Fruit fly (Drosophila melanogaster): ENCODE data around the gene CarT.

The CarT gene

DNA sequence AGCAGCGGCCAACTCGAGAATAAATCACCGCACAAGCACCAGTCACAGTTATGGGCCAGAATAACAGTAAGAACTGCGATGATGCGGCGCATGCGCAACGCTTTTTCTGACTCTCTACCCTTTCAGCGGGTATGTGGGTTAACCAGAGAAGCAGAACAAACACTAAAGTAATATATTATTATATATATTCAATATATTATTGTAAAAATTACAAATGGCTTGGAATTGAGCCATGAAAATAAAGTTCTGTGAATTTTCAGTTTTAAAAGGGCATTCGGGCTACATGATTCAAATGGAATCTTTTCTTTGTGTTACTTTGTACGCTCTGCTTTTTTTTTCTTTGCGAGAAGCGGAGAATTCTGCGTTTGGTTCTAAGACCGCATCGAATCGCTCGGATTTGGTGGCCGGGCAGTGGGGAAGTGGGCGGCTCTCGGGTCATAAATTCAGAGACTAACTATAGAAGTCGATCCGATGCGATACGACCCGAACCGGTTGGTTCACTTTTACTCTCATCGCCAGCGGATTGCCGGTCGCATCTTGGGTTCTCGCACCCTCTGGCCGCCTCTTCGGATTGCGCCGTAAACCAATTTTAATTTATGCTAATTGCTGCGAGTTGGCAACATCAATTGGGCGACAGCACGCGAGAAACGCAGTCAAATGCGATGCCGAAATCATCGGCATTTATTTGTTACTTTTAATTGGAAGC is 29.4 kb downstream of the CarT start:
- TF ChIP-seq Oli (tag; optimal IDR thresholded peaks at IDR 0.05) (peak; percentile 26), prd (optimal IDR thresholded peaks at IDR 0.05) (no peak), prd (GFP tag; IDR thresholded peaks at IDR 0.05) (peak; percentile 34; the same call in 1 of the 3 replicates), chinmo (GFP tag; IDR thresholded peaks at IDR 0.05; ENCODE audit: partially characterized antibody) (peak; percentile 72; the same call in 2 of the 4 replicates), br (optimal IDR thresholded peaks at IDR 0.05) (no peak), fd96Cb (tag; optimal IDR thresholded peaks at IDR 0.05) (peak; percentile 6), vvl (GFP tag; IDR thresholded peaks at IDR 0.05) (peak; percentile 45; the same call in 1 of the 2 replicates), CG3847 (GFP tag; IDR thresholded peaks at IDR 0.05) (no peak), CG17328 (GFP tag; IDR thresholded peaks at IDR 0.05) (peak; percentile 11; the same call in 1 of the 2 replicates), Drgx (GFP tag; IDR thresholded peaks at IDR 0.05) (peak; percentile 35; the same call in 1 of the 2 replicates), H15 (GFP tag; IDR thresholded peaks at IDR 0.05) (0 out of 3 replicates have a peak, but pooled peaks have one; percentile 19), CG33213 (GFP tag; optimal IDR thresholded peaks at IDR 0.05) (no peak), tgo (GFP tag; IDR thresholded peaks at IDR 0.05) (peak; percentile 53; the same call in 2 of the 3 replicates), CG13424 (tag; optimal IDR thresholded peaks at IDR 0.05) (no peak), Trl (optimal IDR thresholded peaks at IDR 0.05) (no peak), Trl (GFP tag; optimal IDR thresholded peaks at IDR 0.05) (no peak), dysf (GFP tag; IDR thresholded peaks at IDR 0.05) (peak; percentile 59; the same call in 2 of the 3 replicates), Deaf1 (tag; optimal IDR thresholded peaks at IDR 0.05) (peak; percentile 43), B-H1 (GFP tag; IDR thresholded peaks at IDR 0.05) (no peak), CG4730 (GFP tag; IDR thresholded peaks at IDR 0.05) (0 out of 2 replicates have a peak, but pooled peaks have one; percentile 43), row (GFP tag; IDR thresholded peaks at IDR 0.05) (peak; percentile 56; the same call in 2 of the 3 replicates), ind (GFP tag; optimal IDR thresholded peaks at IDR 0.05) (no peak), CG31441 (GFP tag; IDR thresholded peaks at IDR 0.05) (peak; percentile 37; the same call in 1 of the 2 replicates), lmd (GFP tag; IDR thresholded peaks at IDR 0.05) (peak; percentile 46; the same call in 1 of the 2 replicates), gt (GFP tag; IDR thresholded peaks at IDR 0.05) (no peak), CG18599 (GFP tag; optimal IDR thresholded peaks at IDR 0.05) (peak; percentile 10), esg (GFP tag; conservative IDR thresholded peaks at IDR 0.05) (peak; percentile 32; the same call in 1 of the 2 replicates), fd3F (GFP tag; optimal IDR thresholded peaks at IDR 0.05) (peak; percentile 40), CG10209 (GFP tag; optimal IDR thresholded peaks at IDR 0.05) (peak; percentile 23), CG9215 (GFP tag; IDR thresholded peaks at IDR 0.05) (peak; percentile 49), al (GFP tag; IDR thresholded peaks at IDR 0.05) (peak; percentile 24; the same call in 1 of the 2 replicates), bsh (GFP tag; optimal IDR thresholded peaks at IDR 0.05) (no peak), CG30431 (GFP tag; optimal IDR thresholded peaks at IDR 0.05) (peak; percentile 1), pan (optimal IDR thresholded peaks at IDR 0.05) (no peak), pan (GFP tag; optimal IDR thresholded peaks at IDR 0.05 in 1 of 2, IDR thresholded peaks at IDR 0.05 in 1 of 2) (peak in 1 of 2 experiments; percentile 29), NFAT (GFP tag; IDR thresholded peaks at IDR 0.05) (0 out of 2 replicates have a peak, but pooled peaks have one; percentile 2), CG4404 (GFP tag; IDR thresholded peaks at IDR 0.05) (peak; percentile 31; the same call in 1 of the 2 replicates), CG10366 (GFP tag; IDR thresholded peaks at IDR 0.05) (peak; percentile 31; the same call in 1 of the 2 replicates), az2 (GFP tag; optimal IDR thresholded peaks at IDR 0.05) (peak; percentile 8), bcd (GFP tag; optimal IDR thresholded peaks at IDR 0.05) (peak; percentile 22), CG9932 (GFP tag; IDR thresholded peaks at IDR 0.05) (peak; percentile 43; the same call in 1 of the 2 replicates), D19A (tag; optimal IDR thresholded peaks at IDR 0.05) (peak; percentile 84), CoRest (tag; optimal IDR thresholded peaks at IDR 0.05) (peak; percentile 27), Xrp1 (GFP tag; IDR thresholded peaks at IDR 0.05) (peak; percentile 58), Meics (GFP tag; optimal IDR thresholded peaks at IDR 0.05) (peak; percentile 33), crc (GFP tag; optimal IDR thresholded peaks at IDR 0.05) (no peak), insv (GFP tag; optimal IDR thresholded peaks at IDR 0.05) (no peak), CG32532 (GFP tag; IDR thresholded peaks at IDR 0.05) (peak; percentile 47; the same call in 1 of the 2 replicates), Gug (GFP tag; IDR thresholded peaks at IDR 0.05) (peak; percentile 4; the same call in 1 of the 4 replicates), unpg (GFP tag; optimal IDR thresholded peaks at IDR 0.05) (no peak)
